Worm (Caenorhabditis elegans): ENCODE results near the gene srg-61.

Gene srg-61

ce11 chrV:2706379-2706778 lies 33.7 kb downstream of the srg-61 start:
- no peak for TF ChIP-seq mab-5 (tag; optimal IDR thresholded peaks at IDR 0.05)
- TF ChIP-seq lin-11 (tag; optimal IDR thresholded peaks at IDR 0.05) = no peak
- TF ChIP-seq nhr-10 (tag; optimal IDR thresholded peaks at IDR 0.05) = no peak
- no peak for TF ChIP-seq F13H6.1 (tag; optimal IDR thresholded peaks at IDR 0.05)
- TF ChIP-seq C34F6.9 (tag; optimal IDR thresholded peaks at IDR 0.05) = no peak
- TF ChIP-seq dmd-4 (tag; optimal IDR thresholded peaks at IDR 0.05) = no peak
- no peak for TF ChIP-seq nhr-237 (tag; optimal IDR thresholded peaks at IDR 0.05)
- TF ChIP-seq nhr-23 (tag; optimal IDR thresholded peaks at IDR 0.05) = no peak
- no peak for TF ChIP-seq ztf-1 (GFP tag; conservative IDR thresholded peaks at IDR 0.05)
- no peak for TF ChIP-seq unc-62 (GFP tag; optimal IDR thresholded peaks at IDR 0.05)
- TF ChIP-seq elt-3 (tag; optimal IDR thresholded peaks at IDR 0.05) = no peak
- no peak for TF ChIP-seq lsy-2 (tag; optimal IDR thresholded peaks at IDR 0.05)
- no peak for TF ChIP-seq ceh-82 (tag; optimal IDR thresholded peaks at IDR 0.05)
- TF ChIP-seq ztf-4 (tag; optimal IDR thresholded peaks at IDR 0.05) = no peak

DNA sequence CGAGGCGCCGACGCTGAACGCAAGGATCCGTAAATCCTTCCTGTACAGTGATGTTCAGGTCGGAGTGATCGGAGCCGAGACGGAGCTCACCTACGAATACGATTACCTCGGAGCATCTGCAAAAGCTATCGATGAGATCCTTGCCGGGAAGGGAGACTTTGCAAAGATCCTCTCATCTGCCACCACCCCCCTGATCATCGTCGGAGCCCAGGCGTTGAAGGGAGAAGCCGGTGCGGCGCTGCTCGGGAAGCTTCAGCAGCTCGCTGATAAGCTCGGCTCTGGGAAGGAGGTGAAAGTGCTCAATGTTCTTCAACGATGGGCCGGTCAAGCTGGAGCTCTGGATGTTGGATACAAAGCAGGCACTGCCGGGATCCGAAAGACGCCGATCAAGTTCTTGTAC lies 36.8 kb downstream of the srg-61 start:
- no peak for TF ChIP-seq unc-62 (GFP tag; optimal IDR thresholded peaks at IDR 0.05)
- no peak for TF ChIP-seq skn-1 (tag; optimal IDR thresholded peaks at IDR 0.05)
- TF ChIP-seq mab-5 (tag; optimal IDR thresholded peaks at IDR 0.05) = no peak
- no peak for TF ChIP-seq sem-4 (tag; optimal IDR thresholded peaks at IDR 0.05)
- TF ChIP-seq peb-1 (tag; optimal IDR thresholded peaks at IDR 0.05) = no peak
- no peak for TF ChIP-seq sma-9 (GFP tag; optimal IDR thresholded peaks at IDR 0.05)
- TF ChIP-seq sma-9 (tag; optimal IDR thresholded peaks at IDR 0.05) = no peak
- no peak for TF ChIP-seq nhr-11 (tag; optimal IDR thresholded peaks at IDR 0.05)
- TF ChIP-seq lin-11 (tag; optimal IDR thresholded peaks at IDR 0.05) = no peak
- TF ChIP-seq ama-1 (optimal IDR thresholded peaks at IDR 0.05) = no peak
- TF ChIP-seq nhr-129 (tag; optimal IDR thresholded peaks at IDR 0.05) = no peak
- no peak for TF ChIP-seq R02D3.7 (tag; optimal IDR thresholded peaks at IDR 0.05)
- no peak for TF ChIP-seq elt-1 (tag; optimal IDR thresholded peaks at IDR 0.05)

DNA sequence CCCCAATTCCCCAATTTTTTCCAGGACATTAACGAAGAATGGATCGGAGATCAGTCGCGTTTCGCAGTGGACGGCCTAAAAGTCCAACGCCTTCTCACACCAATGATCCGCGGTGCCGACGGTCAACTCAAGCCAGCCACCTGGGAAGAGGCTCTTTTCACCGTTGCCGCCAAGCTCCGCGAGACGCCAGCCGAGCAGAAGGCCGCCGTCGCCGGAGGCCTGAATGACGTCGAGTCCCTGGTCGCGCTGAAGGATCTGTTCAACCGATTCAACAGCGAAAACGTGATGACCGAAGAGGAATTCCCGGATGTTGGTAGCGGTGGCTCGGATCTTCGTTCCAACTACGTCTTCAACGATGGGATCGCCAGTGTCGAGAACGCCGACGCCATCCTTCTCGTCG lies 37.2 kb downstream of the srg-61 start:
- TF ChIP-seq nhr-25 (tag; optimal IDR thresholded peaks at IDR 0.05) (no peak), snpc-4 (tag; optimal IDR thresholded peaks at IDR 0.05) (no peak), ceh-16 (tag; optimal IDR thresholded peaks at IDR 0.05) (no peak), Y55F3AM.14 (GFP tag; optimal IDR thresholded peaks at IDR 0.05) (no peak), nhr-77 (tag; optimal IDR thresholded peaks at IDR 0.05) (no peak), egl-27 (tag; optimal IDR thresholded peaks at IDR 0.05) (no peak), sma-9 (GFP tag; optimal IDR thresholded peaks at IDR 0.05) (no peak), sma-9 (tag; optimal IDR thresholded peaks at IDR 0.05) (no peak), nhr-21 (tag; optimal IDR thresholded peaks at IDR 0.05) (no peak), lin-11 (tag; optimal IDR thresholded peaks at IDR 0.05) (no peak), unc-62 (GFP tag; optimal IDR thresholded peaks at IDR 0.05) (no peak), sem-4 (tag; optimal IDR thresholded peaks at IDR 0.05) (no peak), elt-1 (tag; optimal IDR thresholded peaks at IDR 0.05) (no peak), crh-2 (tag; optimal IDR thresholded peaks at IDR 0.05) (no peak), mab-5 (tag; optimal IDR thresholded peaks at IDR 0.05) (no peak), nhr-237 (tag; optimal IDR thresholded peaks at IDR 0.05) (no peak), ztf-4 (tag; optimal IDR thresholded peaks at IDR 0.05) (no peak), zag-1 (tag; optimal IDR thresholded peaks at IDR 0.05) (no peak), elt-3 (tag; optimal IDR thresholded peaks at IDR 0.05) (no peak), C34F6.9 (tag; optimal IDR thresholded peaks at IDR 0.05) (no peak)

DNA sequence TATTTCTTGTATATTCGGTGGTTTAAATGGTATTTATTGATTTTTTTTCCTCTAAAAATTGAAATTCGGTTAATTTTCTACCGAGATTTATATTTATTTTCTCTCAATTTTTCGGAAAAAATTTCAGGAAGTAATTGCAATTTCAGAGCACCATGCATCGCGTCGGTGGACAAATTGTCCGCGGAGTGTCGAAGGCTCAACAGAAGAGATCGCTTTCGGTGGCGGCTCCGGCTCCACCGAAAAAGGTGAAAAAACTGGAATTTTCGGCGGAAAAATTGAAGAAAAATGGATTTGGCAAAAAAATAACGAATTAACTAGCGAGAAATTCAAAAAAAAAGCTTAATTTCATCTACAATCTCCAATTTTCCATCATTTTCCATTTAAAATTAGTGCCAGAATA lies 41.3 kb downstream of the srg-61 start, which contains the start of gene nuo-5:
TSS of gene nuo-5 (plus strand) at position 147 of the 400 bp plus-strand sequence.
- TF ChIP-seq unc-55 (GFP tag; optimal IDR thresholded peaks at IDR 0.05) (no peak), ceh-16 (tag; optimal IDR thresholded peaks at IDR 0.05) (no peak), aly-2 (tag; optimal IDR thresholded peaks at IDR 0.05) (no peak), C34F6.9 (tag; optimal IDR thresholded peaks at IDR 0.05) (no peak), lin-39 (tag; optimal IDR thresholded peaks at IDR 0.05) (no peak), fos-1 (tag; optimal IDR thresholded peaks at IDR 0.05) (no peak), crh-2 (tag; optimal IDR thresholded peaks at IDR 0.05) (no peak), peb-1 (tag; optimal IDR thresholded peaks at IDR 0.05) (no peak), lin-13 (GFP tag; optimal IDR thresholded peaks at IDR 0.05) (no peak), sem-4 (tag; optimal IDR thresholded peaks at IDR 0.05) (no peak), lin-11 (tag; optimal IDR thresholded peaks at IDR 0.05) (no peak), gmeb-1 (tag; optimal IDR thresholded peaks at IDR 0.05) (no peak), sma-3 (GFP tag; optimal IDR thresholded peaks at IDR 0.05) (no peak), ztf-11 (tag; optimal IDR thresholded peaks at IDR 0.05) (no peak), ztf-4 (tag; optimal IDR thresholded peaks at IDR 0.05) (no peak), sma-9 (GFP tag; optimal IDR thresholded peaks at IDR 0.05) (no peak), sma-9 (tag; optimal IDR thresholded peaks at IDR 0.05) (no peak), dmd-4 (tag; optimal IDR thresholded peaks at IDR 0.05) (no peak), nhr-11 (tag; optimal IDR thresholded peaks at IDR 0.05) (no peak), mab-5 (tag; optimal IDR thresholded peaks at IDR 0.05) (no peak)

All from whole organism, L2 larva.